Worm (Caenorhabditis elegans) whole organism, young adult: ENCODE results near the gene C25F9.4.
"Not testable (repeated sequence)": the region's sequence is repeated elsewhere in the genome, so short reads cannot be mapped to it uniquely, and the experiment has no call there.

ENCODE experiments used
- B0035.1 ChIP-seq: sonication (generic microtip); optimal IDR thresholded peaks from 2 replicates; lab custom pipeline; 2016; ENCODE audit warnings: missing genetic modification characterization, mild to moderate bottlenecking, missing compliant biosample characterization, missing genotype, missing genetic modification reagents
- F37B4.10 ChIP-seq: fragments of 200-800 bp; sonication (Bioruptor generic); IDR thresholded peaks from 2 replicates; pipeline ENCODE4 v1.3.6; 2022; ENCODE audit warnings: missing genetic modification characterization, missing compliant biosample characterization
- dpl-1 ChIP-seq: fragments of 150-350 bp; optimal IDR thresholded peaks from 2 replicates; lab custom pipeline; 2014; ENCODE audit warnings: missing biosample characterization, missing genetic modification reagents, missing genetic modification characterization
- hmg-1.2 ChIP-seq: fragments of 200-800 bp; sonication (Bioruptor generic); IDR thresholded peaks from 2 replicates; pipeline ENCODE4 v1.3.6; 2022; ENCODE audit warnings: missing genetic modification reagents, missing genetic modification characterization, missing compliant biosample characterization
- lag-1 ChIP-seq: fragments of 200-800 bp; sonication (Bioruptor generic); IDR thresholded peaks from 2 replicates; pipeline ENCODE4 v1.3.6; 2022; ENCODE audit warnings: missing genetic modification reagents, missing genetic modification characterization, missing compliant biosample characterization
- let-607 ChIP-seq, 2 experiments: fragments of 200-800 bp in 1 of 2; sonication (Bioruptor generic) in 1 of 2; sonication (generic microtip) in 1 of 2; optimal IDR thresholded peaks; 2 replicates each; lab custom pipeline; 2016 to 2018; ENCODE audit warnings: mild to moderate bottlenecking in 2 of 2, missing compliant biosample characterization in 2 of 2, missing genetic modification characterization in 2 of 2, moderate library complexity in 2 of 2, missing genotype in 1 of 2
- mcd-1 ChIP-seq: fragments of 200-800 bp; sonication (Bioruptor generic); IDR thresholded peaks from 2 replicates; pipeline ENCODE4 v1.3.6; 2022; ENCODE audit warnings: missing genetic modification reagents, missing genetic modification characterization, missing compliant biosample characterization
- pha-4 ChIP-seq: fragments of 150-350 bp; sonication (generic microtip); optimal IDR thresholded peaks from 2 replicates; lab custom pipeline; 2014; ENCODE audit warnings: missing biosample characterization, missing genetic modification reagents, missing genetic modification characterization
- sea-2 ChIP-seq: fragments of 200-800 bp; sonication (Bioruptor generic); IDR thresholded peaks from 2 replicates; pipeline ENCODE4 v1.3.6; 2022; ENCODE audit warnings: missing genetic modification characterization, missing compliant biosample characterization
- xnd-1 ChIP-seq: sonication (generic microtip); optimal IDR thresholded peaks from 2 replicates; lab custom pipeline; 2016; ENCODE audit warnings: missing genotype, missing genetic modification reagents, missing genetic modification characterization, missing compliant biosample characterization

DNA sequence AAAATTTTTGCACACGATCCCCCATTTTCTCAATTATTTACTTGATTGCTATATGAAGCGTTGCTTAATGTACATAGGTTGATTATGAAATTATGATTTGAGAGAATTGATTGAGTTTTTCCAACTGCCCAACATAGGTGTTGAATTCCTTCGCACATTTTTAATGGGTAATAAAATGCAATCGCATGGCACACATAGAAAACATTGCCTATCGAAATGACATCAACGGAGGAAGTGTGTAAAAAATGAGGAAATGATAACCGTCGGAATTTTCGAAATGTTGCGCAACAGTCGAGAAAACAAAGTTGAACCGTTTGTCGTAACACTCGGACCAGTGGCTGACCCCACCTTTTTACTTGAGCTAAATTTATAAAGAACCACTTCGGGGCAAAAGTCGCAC, 17.1 kb downstream of the C25F9.4 start:
- TF ChIP-seq lag-1 (GFP tag; lab: Robert Waterston, UW); dpl-1; xnd-1 (tag; lab: Kevin White, UChicago); F37B4.10; let-607 (tag; optimal IDR thresholded peaks at IDR 0.05; lab: Kevin White, UChicago); B0035.1 (tag; lab: Kevin White, UChicago); mcd-1; pha-4 (tag; lab: Kevin White, UChicago); hmg-1.2 (GFP tag; lab: Robert Waterston, UW); sea-2: not testable (repeated sequence)
